Worm (Caenorhabditis elegans) whole organism, mixed stage, embryonic: Measurements from ENCODE around the gene osm-5.
A peak's percentile ranks its signal among the peaks of the same experiment; 100 is the strongest.

Source experiments
- M03D4.4 ChIP-seq: sonication (generic microtip); optimal IDR thresholded peaks from 2 replicates; lab custom pipeline; 2017; ENCODE audit warnings: mild to moderate bottlenecking, missing genetic modification characterization, missing compliant biosample characterization
- ceh-39 ChIP-seq: fragments of 150-350 bp; optimal IDR thresholded peaks from 2 replicates; lab custom pipeline; 2014; ENCODE audit warnings: missing biosample characterization, missing genetic modification characterization
- ceh-43 ChIP-seq: fragments of 200-800 bp; sonication (Bioruptor generic); optimal IDR thresholded peaks from 2 replicates; lab custom pipeline; 2018; ENCODE audit warnings: mild to moderate bottlenecking, missing genetic modification characterization, moderate library complexity, missing compliant biosample characterization
- ceh-83 ChIP-seq: fragments of 200-800 bp; sonication (Bioruptor generic); optimal IDR thresholded peaks from 2 replicates; lab custom pipeline; 2018; ENCODE audit warnings: mild to moderate bottlenecking, missing genetic modification characterization, missing compliant biosample characterization
- ces-1 ChIP-seq: fragments of 150-350 bp; optimal IDR thresholded peaks from 2 replicates; lab custom pipeline; 2014; ENCODE audit warnings: missing biosample characterization, missing genetic modification reagents, missing genetic modification characterization
- cnd-1 ChIP-seq: fragments of 200-800 bp; sonication (Bioruptor generic); optimal IDR thresholded peaks from 2 replicates; lab custom pipeline; 2018; ENCODE audit warnings: mild to moderate bottlenecking, missing genetic modification characterization, missing compliant biosample characterization
- elt-3 ChIP-seq: fragments of 150-350 bp; optimal IDR thresholded peaks from 2 replicates; lab custom pipeline; 2014; ENCODE audit warnings: missing biosample characterization, missing genetic modification characterization
- flh-1 ChIP-seq: fragments of 200-800 bp; sonication (Bioruptor generic); optimal IDR thresholded peaks from 2 replicates; lab custom pipeline; 2018; ENCODE audit warnings: mild to moderate bottlenecking, missing genetic modification characterization, moderate library complexity, missing compliant biosample characterization
- hlh-1 ChIP-seq: fragments of 150-350 bp; optimal IDR thresholded peaks from 2 replicates; lab custom pipeline; 2014; ENCODE audit warnings: missing biosample characterization, missing genetic modification reagents, missing genetic modification characterization
- lin-13 ChIP-seq: fragments of 150-350 bp; optimal IDR thresholded peaks from 2 replicates; lab custom pipeline; 2014; ENCODE audit warnings: missing biosample characterization, missing genetic modification characterization
- lsy-2 ChIP-seq: fragments of 150-350 bp; optimal IDR thresholded peaks from 2 replicates; lab custom pipeline; 2014; ENCODE audit warnings: missing biosample characterization, missing genetic modification characterization
- mab-5 ChIP-seq: fragments of 150-350 bp; optimal IDR thresholded peaks from 2 replicates; lab custom pipeline; 2014; ENCODE audit warnings: missing biosample characterization, missing genetic modification characterization
- mep-1 ChIP-seq: fragments of 150-350 bp; optimal IDR thresholded peaks from 2 replicates; lab custom pipeline; 2017; ENCODE audit warnings: missing biosample characterization, missing genetic modification reagents, missing genetic modification characterization, inconsistent platforms
- mls-2 ChIP-seq: sonication (generic microtip); optimal IDR thresholded peaks from 2 replicates; lab custom pipeline; 2016; ENCODE audit warnings: mild to moderate bottlenecking, missing genetic modification characterization, moderate library complexity, missing compliant biosample characterization
- nhr-12 ChIP-seq: fragments of 150-350 bp; optimal IDR thresholded peaks from 2 replicates; lab custom pipeline; 2014; ENCODE audit warnings: missing biosample characterization, missing genetic modification characterization
- nhr-2 ChIP-seq: fragments of 150-350 bp; optimal IDR thresholded peaks from 2 replicates; lab custom pipeline; 2014; ENCODE audit warnings: missing biosample characterization, missing genetic modification characterization
- nhr-237 ChIP-seq: fragments of 150-350 bp; optimal IDR thresholded peaks from 2 replicates; lab custom pipeline; 2014; ENCODE audit warnings: missing biosample characterization, missing genetic modification characterization
- nhr-28 ChIP-seq: fragments of 150-350 bp; optimal IDR thresholded peaks from 2 replicates; lab custom pipeline; 2014; ENCODE audit warnings: missing biosample characterization, missing genetic modification characterization
- sem-2 ChIP-seq: fragments of 200-800 bp; sonication (Bioruptor generic); optimal IDR thresholded peaks from 2 replicates; lab custom pipeline; 2018; ENCODE audit warnings: mild to moderate bottlenecking, missing genetic modification characterization, missing compliant biosample characterization
- snpc-4 ChIP-seq: fragments of 150-350 bp; optimal IDR thresholded peaks from 2 replicates; lab custom pipeline; 2014; ENCODE audit warnings: missing biosample characterization, missing genetic modification characterization
- sptf-1 ChIP-seq: sonication (generic microtip); optimal IDR thresholded peaks from 2 replicates; lab custom pipeline; 2017; ENCODE audit warnings: mild to moderate bottlenecking, missing genetic modification characterization, moderate library complexity, missing compliant biosample characterization
- tbx-8 ChIP-seq: fragments of 200-800 bp; sonication (Bioruptor generic); optimal IDR thresholded peaks from 2 replicates; lab custom pipeline; 2018; ENCODE audit warnings: mild to moderate bottlenecking, missing genetic modification characterization, moderate library complexity, missing compliant biosample characterization
- unc-120 ChIP-seq: sonication (generic microtip); optimal IDR thresholded peaks from 2 replicates; lab custom pipeline; 2017; ENCODE audit warnings: missing genetic modification characterization, missing compliant biosample characterization; ENCODE audit not compliant: poor library complexity, severe bottlenecking
- unc-39 ChIP-seq: fragments of 150-350 bp; optimal IDR thresholded peaks from 2 replicates; lab custom pipeline; 2014; ENCODE audit warnings: missing biosample characterization, missing genetic modification characterization
- unc-62 ChIP-seq: fragments of 150-350 bp; optimal IDR thresholded peaks from 2 replicates; lab custom pipeline; 2014; ENCODE audit warnings: missing biosample characterization, missing genetic modification reagents, missing genetic modification characterization
- zip-8 ChIP-seq: fragments of 150-350 bp; optimal IDR thresholded peaks from 2 replicates; lab custom pipeline; 2014; ENCODE audit warnings: missing biosample characterization, missing genetic modification characterization
- ztf-11 ChIP-seq: fragments of 150-350 bp; optimal IDR thresholded peaks from 2 replicates; lab custom pipeline; 2014; ENCODE audit warnings: missing biosample characterization, missing genetic modification characterization

The osm-5 gene

ce11 chrX:2969447-2969989, 14.5 kb upstream of the osm-5 start:
- TF ChIP-seq lsy-2 (tag; lab: Kevin White, UChicago) = no peak
- no peak for TF ChIP-seq sem-2
- TF ChIP-seq zip-8 (tag; lab: Kevin White, UChicago) = no peak
- TF ChIP-seq elt-3 (tag; lab: Kevin White, UChicago) = no peak

- TF ChIP-seq nhr-2 (tag; lab: Kevin White, UChicago) = no peak
- TF ChIP-seq mep-1 (tag; lab: Kevin White, UChicago) = no peak
- TF ChIP-seq zip-8 (tag; lab: Kevin White, UChicago) = no peak
- no peak for TF ChIP-seq unc-39 (tag; lab: Kevin White, UChicago)
- no peak for TF ChIP-seq cnd-1
- no peak for TF ChIP-seq flh-1
- TF ChIP-seq unc-62 = no peak
- no peak for TF ChIP-seq ztf-11 (tag; lab: Kevin White, UChicago)
- TF ChIP-seq lin-13 = no peak
Measured at ce11 chrX:2970212-2970611, 13.9 kb upstream of the osm-5 start.

ce11 chrX:2970804-2971395, 13.2 kb upstream of the osm-5 start:
- TF ChIP-seq snpc-4 (tag; lab: Kevin White, UChicago) (no peak), M03D4.4 (tag; lab: Kevin White, UChicago) (no peak), unc-120 (tag; lab: Kevin White, UChicago) (no peak), ceh-83 (GFP tag; lab: Kevin White, UChicago) (no peak), zip-8 (tag; lab: Kevin White, UChicago) (no peak), nhr-28 (tag; lab: Kevin White, UChicago) (no peak), ceh-43 (GFP tag; lab: Kevin White, UChicago) (no peak)
- TF ChIP-seq, all 35 proteins: peak for 0

- TF ChIP-seq nhr-28 (tag; lab: Kevin White, UChicago) (no peak), unc-39 (tag; lab: Kevin White, UChicago) (no peak)
Measured at ce11 chrX:2971542-2971988, 12.5 kb upstream of the osm-5 start.

DNA sequence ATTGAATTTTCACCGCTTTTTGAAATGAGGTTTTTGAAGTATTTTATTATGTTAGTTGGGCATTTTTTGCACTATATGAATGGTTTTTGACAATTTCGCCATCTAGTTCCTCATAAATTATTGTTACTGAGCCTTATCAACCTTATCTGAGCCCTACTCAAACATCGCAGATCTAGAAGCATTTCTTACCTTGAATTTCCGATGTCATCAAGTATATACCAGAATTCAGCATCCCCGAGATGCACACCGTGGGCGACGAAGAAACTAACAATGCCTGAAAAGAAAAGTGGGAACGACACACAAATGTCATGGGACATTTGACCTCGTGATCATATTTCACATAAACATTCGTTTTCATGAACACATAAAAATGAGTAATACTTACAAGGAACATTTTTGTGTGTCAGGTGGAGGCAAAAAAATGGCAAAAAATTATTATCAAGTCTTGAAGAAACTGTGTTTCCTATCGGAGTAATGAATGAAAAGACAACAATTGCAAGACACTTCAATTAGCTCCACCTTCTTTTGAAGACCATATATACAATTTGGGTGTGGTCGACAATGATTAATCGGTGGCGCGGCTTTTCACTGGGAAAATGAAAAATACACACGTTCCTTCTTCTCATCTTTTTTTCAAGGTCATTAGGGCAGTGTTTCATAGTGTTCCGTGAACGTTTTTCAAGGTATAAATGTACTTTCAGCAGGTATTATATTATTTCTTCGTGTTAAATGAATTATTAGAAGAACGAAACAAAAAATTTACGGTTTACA, 11.6 kb upstream of the osm-5 start:
- TF ChIP-seq lsy-2 (tag; lab: Kevin White, UChicago) (no peak), nhr-28 (tag; lab: Kevin White, UChicago) (no peak), ceh-83 (GFP tag; lab: Kevin White, UChicago) (no peak), mls-2 (tag; lab: Kevin White, UChicago) (no peak), nhr-12 (no peak), snpc-4 (tag; lab: Kevin White, UChicago) (no peak), flh-1 (no peak), unc-39 (tag; lab: Kevin White, UChicago) (no peak), ceh-39 (tag; lab: Kevin White, UChicago) (no peak)

DNA sequence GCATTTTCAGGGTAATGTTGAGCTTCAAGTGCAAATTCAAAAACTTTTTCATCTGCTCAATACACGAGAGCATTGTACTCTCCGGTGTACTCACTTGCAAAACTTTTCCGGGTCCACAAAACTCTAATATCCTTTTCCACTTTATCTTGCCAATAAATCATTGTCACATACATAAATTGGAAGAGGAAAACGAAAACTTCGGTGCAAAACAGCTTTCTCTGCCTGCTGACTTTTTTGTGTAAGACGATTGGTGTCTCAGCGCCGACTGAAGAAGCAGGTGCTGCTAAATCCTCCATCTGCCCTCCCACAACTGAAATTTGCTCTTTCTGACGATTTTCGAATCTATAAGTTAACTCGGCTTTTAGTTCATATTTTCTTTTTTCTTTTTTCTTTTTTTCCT, 8.6 kb upstream of the osm-5 start:
- peak; percentile 47 for TF ChIP-seq hlh-1 (tag; lab: Kevin White, UChicago)
- TF ChIP-seq unc-62 = peak; percentile 23
- TF ChIP-seq ces-1 (GFP tag; lab: Kevin White, UChicago) = no peak
- TF ChIP-seq nhr-12 = no peak

DNA sequence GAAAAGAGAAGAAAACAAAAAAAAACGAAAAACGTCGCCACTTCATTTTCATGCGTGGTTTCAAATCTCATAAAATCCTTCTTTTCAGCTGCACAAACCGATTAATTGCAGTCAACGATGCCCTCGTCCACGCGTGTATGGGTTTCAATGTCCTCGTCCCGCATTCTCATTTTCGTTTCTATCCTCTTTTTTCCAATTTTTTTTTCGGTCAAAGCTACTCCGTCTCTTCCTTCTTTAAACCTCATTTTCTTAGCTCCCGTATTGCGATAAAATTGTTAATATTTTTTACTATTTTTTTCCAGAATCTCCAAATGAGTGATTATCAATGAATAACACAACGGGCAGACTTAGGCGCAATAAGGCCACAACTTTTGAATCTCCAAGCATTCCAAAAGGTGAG, 7.9 kb upstream of the osm-5 start, which contains the start of gene aakg-3:
TSS of gene aakg-3 (plus strand) at position 301 of the 400 bp plus-strand sequence.
- TF ChIP-seq elt-3 (tag; lab: Kevin White, UChicago) = no peak
- TF ChIP-seq ceh-39 (tag; lab: Kevin White, UChicago) = no peak
- TF ChIP-seq lsy-2 (tag; lab: Kevin White, UChicago) = no peak
- TF ChIP-seq ceh-43 (GFP tag; lab: Kevin White, UChicago) = no peak
- TF ChIP-seq tbx-8 (GFP tag; lab: Kevin White, UChicago) = no peak
- TF ChIP-seq zip-8 (tag; lab: Kevin White, UChicago) = no peak
- no peak for TF ChIP-seq nhr-2 (tag; lab: Kevin White, UChicago)
- TF ChIP-seq ceh-83 (GFP tag; lab: Kevin White, UChicago) = no peak
- no peak for TF ChIP-seq sptf-1
- no peak for TF ChIP-seq cnd-1
- TF ChIP-seq nhr-237 = no peak
- no peak for TF ChIP-seq snpc-4 (tag; lab: Kevin White, UChicago)
- TF ChIP-seq M03D4.4 (tag; lab: Kevin White, UChicago) = no peak
- TF ChIP-seq mab-5 = no peak
